Fruit fly (Drosophila melanogaster) whole organism, embryonic: ENCODE data around the gene Prosalpha6.
A peak's percentile ranks its signal among the peaks of the same experiment; 100 is the strongest.

Source experiments
- BEAF-32 ChIP-seq: fragments of 200-800 bp; sonication (Bioruptor generic); optimal IDR thresholded peaks from 3 replicates; lab custom pipeline; 2017; ENCODE audit warnings: missing biosample characterization, missing genetic modification characterization, mild to moderate bottlenecking, moderate library complexity, missing genetic modification reagents
- CG10267 ChIP-seq: fragments of 200-800 bp; sonication (Bioruptor generic); optimal IDR thresholded peaks from 2 replicates; lab custom pipeline; 2018; ENCODE audit warnings: missing biosample characterization, mild to moderate bottlenecking, missing genetic modification characterization, moderate library complexity
- CG11560 ChIP-seq: fragments of 200-800 bp; sonication (Bioruptor generic); IDR thresholded peaks from 3 replicates; pipeline ENCODE4 v1.3.6; 2022; ENCODE audit warnings: missing biosample characterization, missing genetic modification characterization
- CG14441 ChIP-seq: fragments of 200-800 bp; sonication (Bioruptor generic); IDR thresholded peaks from 2 replicates; pipeline ENCODE4 v1.3.6; 2022; ENCODE audit warnings: missing biosample characterization, missing genetic modification characterization
- CG14710 ChIP-seq: fragments of 200-800 bp; sonication (Bioruptor generic); optimal IDR thresholded peaks from 3 replicates; lab custom pipeline; 2019; ENCODE audit warnings: missing biosample characterization, mild to moderate bottlenecking, missing genetic modification characterization, moderate library complexity
- CG15514 ChIP-seq: fragments of 200-800 bp; sonication (Bioruptor generic); optimal IDR thresholded peaks from 3 replicates; lab custom pipeline; 2017; ENCODE audit warnings: missing biosample characterization, missing genetic modification characterization, mild to moderate bottlenecking, moderate library complexity, missing genetic modification reagents
- CG16813 ChIP-seq: fragments of 200-800 bp; sonication (Bioruptor generic); IDR thresholded peaks from 3 replicates; pipeline ENCODE4 v1.3.6; 2022; ENCODE audit warnings: missing biosample characterization, missing genetic modification characterization; ENCODE audit not compliant: partially characterized antibody
- CG17359 ChIP-seq: fragments of 200-800 bp; sonication (Bioruptor generic); optimal IDR thresholded peaks from 3 replicates; lab custom pipeline; 2018; ENCODE audit warnings: missing biosample characterization, mild to moderate bottlenecking, missing genetic modification characterization, moderate library complexity
- CG18262 ChIP-seq: fragments of 200-800 bp; optimal IDR thresholded peaks from 3 replicates; lab custom pipeline; 2019; ENCODE audit warnings: missing biosample characterization, mild to moderate bottlenecking, missing genetic modification characterization, moderate library complexity
- CG2129 ChIP-seq: fragments of 200-800 bp; sonication (Bioruptor generic); IDR thresholded peaks from 2 replicates; pipeline ENCODE4 v1.3.6; 2022; ENCODE audit warnings: missing biosample characterization, missing genetic modification characterization; ENCODE audit not compliant: partially characterized antibody
- CG34422 ChIP-seq: fragments of 200-800 bp; sonication (Bioruptor generic); IDR thresholded peaks from 3 replicates; pipeline ENCODE4 v1.3.6; 2022; ENCODE audit warnings: missing biosample characterization, missing genetic modification characterization
- CG4617 ChIP-seq: fragments of 200-800 bp; sonication (Bioruptor generic); optimal IDR thresholded peaks from 3 replicates; lab custom pipeline; 2016; ENCODE audit warnings: missing biosample characterization, missing genetic modification characterization, borderline replicate concordance
- CG7271 ChIP-seq: fragments of 200-800 bp; sonication (Bioruptor generic); optimal IDR thresholded peaks from 2 replicates; lab custom pipeline; 2018; ENCODE audit warnings: missing biosample characterization, mild to moderate bottlenecking, missing genetic modification characterization, moderate library complexity
- CG9215 ChIP-seq: fragments of 200-800 bp; sonication (Bioruptor generic); IDR thresholded peaks from 2 replicates; pipeline ENCODE4 v1.3.6; 2022; ENCODE audit warnings: missing biosample characterization, missing genetic modification characterization
- CG9727 ChIP-seq: fragments of 200-800 bp; sonication (Bioruptor generic); optimal IDR thresholded peaks from 3 replicates; lab custom pipeline; 2017; ENCODE audit warnings: missing biosample characterization, mild to moderate bottlenecking, missing genetic modification characterization
- CG9797 ChIP-seq: fragments of 200-800 bp; sonication (Bioruptor generic); optimal IDR thresholded peaks from 3 replicates; lab custom pipeline; 2018; ENCODE audit warnings: missing biosample characterization, mild to moderate bottlenecking, missing genetic modification characterization
- Camta ChIP-seq: fragments of 200-800 bp; sonication (Bioruptor generic); optimal IDR thresholded peaks from 2 replicates; lab custom pipeline; 2016; ENCODE audit warnings: missing biosample characterization, missing genetic modification characterization
- CkIIα-i1 ChIP-seq: fragments of 200-800 bp; sonication (Bioruptor generic); IDR thresholded peaks from 2 replicates; pipeline ENCODE4 v1.3.6; 2022; ENCODE audit warnings: missing biosample characterization, missing genetic modification characterization
- Dp ChIP-seq: fragments of 200-800 bp; sonication (Bioruptor generic); optimal IDR thresholded peaks from 2 replicates; lab custom pipeline; 2018; ENCODE audit warnings: missing biosample characterization, mild to moderate bottlenecking, missing genetic modification characterization, moderate library complexity
- E2f2 ChIP-seq: fragments of 200-800 bp; sonication (Bioruptor generic); IDR thresholded peaks from 2 replicates; pipeline ENCODE4 v1.3.6; 2022; ENCODE audit warnings: missing biosample characterization, missing genetic modification characterization
- Ets97D ChIP-seq: fragments of 200-800 bp; sonication (Bioruptor generic); optimal IDR thresholded peaks from 3 replicates; lab custom pipeline; 2016; ENCODE audit warnings: missing biosample characterization, missing genetic modification characterization
- MESR4 ChIP-seq: fragments of 200-800 bp; sonication (Bioruptor generic); optimal IDR thresholded peaks from 2 replicates; lab custom pipeline; 2018; ENCODE audit warnings: missing biosample characterization, mild to moderate bottlenecking, missing genetic modification characterization, moderate library complexity
- Med ChIP-seq: fragments of 200-800 bp; sonication (Bioruptor generic); peaks from one replicate; lab custom pipeline; 2016; ENCODE audit warnings: missing biosample characterization, missing genetic modification characterization, mild to moderate bottlenecking, inconsistent platforms, moderate library complexity
- Myb ChIP-seq: fragments of 200-800 bp; sonication (Bioruptor generic); optimal IDR thresholded peaks from 2 replicates; lab custom pipeline; 2016; ENCODE audit warnings: missing biosample characterization, missing genetic modification characterization
- Rfx ChIP-seq: fragments of 200-800 bp; sonication (Bioruptor generic); IDR thresholded peaks from 2 replicates; pipeline ENCODE4 v1.3.6; 2022; ENCODE audit warnings: missing biosample characterization, missing genetic modification characterization
- YL-1 ChIP-seq: fragments of 200-800 bp; sonication (Bioruptor generic); optimal IDR thresholded peaks from 3 replicates; lab custom pipeline; 2017; ENCODE audit warnings: missing biosample characterization, mild to moderate bottlenecking, missing genetic modification characterization
- abd-A ChIP-seq: fragments of 200-800 bp; sonication (Bioruptor generic); optimal IDR thresholded peaks from 3 replicates; lab custom pipeline; 2019; ENCODE audit warnings: missing biosample characterization, mild to moderate bottlenecking, missing genetic modification characterization, moderate library complexity
- bbx ChIP-seq: fragments of 200-800 bp; sonication (Bioruptor generic); IDR thresholded peaks from 2 replicates; pipeline ENCODE4 v1.3.6; 2022; ENCODE audit warnings: missing biosample characterization, missing genetic modification characterization; ENCODE audit not compliant: partially characterized antibody
- cg ChIP-seq: fragments of 200-800 bp; sonication (Bioruptor generic); optimal IDR thresholded peaks from 3 replicates; lab custom pipeline; 2019; ENCODE audit warnings: missing biosample characterization, mild to moderate bottlenecking, missing genetic modification characterization, moderate library complexity
- crp ChIP-seq, 2 experiments: fragments of 200-800 bp; sonication (Bioruptor generic); optimal IDR thresholded peaks; 2 replicates in 1 of 2; 3 replicates in 1 of 2; lab custom pipeline; 2017; ENCODE audit warnings: missing biosample characterization in 2 of 2, missing genetic modification characterization in 2 of 2, mild to moderate bottlenecking in 1 of 2, moderate library complexity in 1 of 2
- dati ChIP-seq: fragments of 200-800 bp; sonication (Bioruptor generic); IDR thresholded peaks from 2 replicates; pipeline ENCODE4 v1.3.6; 2022; ENCODE audit warnings: missing biosample characterization, missing genetic modification characterization
- ems ChIP-seq: fragments of 200-800 bp; sonication (Bioruptor generic); optimal IDR thresholded peaks from 3 replicates; lab custom pipeline; 2016; ENCODE audit warnings: missing biosample characterization, missing genetic modification characterization
- fd64A ChIP-seq: fragments of 200-800 bp; sonication (Bioruptor generic); optimal IDR thresholded peaks from 3 replicates; lab custom pipeline; 2018; ENCODE audit warnings: missing biosample characterization, mild to moderate bottlenecking, missing genetic modification characterization
- gem ChIP-seq: fragments of 200-800 bp; sonication (Bioruptor generic); optimal IDR thresholded peaks from 2 replicates; lab custom pipeline; 2019; ENCODE audit warnings: missing biosample characterization, mild to moderate bottlenecking, missing genetic modification characterization, moderate library complexity
- gfzf ChIP-seq: fragments of 200-800 bp; sonication (Bioruptor generic); optimal IDR thresholded peaks from 2 replicates; lab custom pipeline; 2016; ENCODE audit warnings: missing biosample characterization, mild to moderate bottlenecking, missing genetic modification characterization, moderate library complexity
- her ChIP-seq: fragments of 200-800 bp; sonication (Bioruptor generic); optimal IDR thresholded peaks from 2 replicates; lab custom pipeline; 2016; ENCODE audit warnings: missing biosample characterization, missing genetic modification characterization
- klu ChIP-seq: fragments of 200-800 bp; sonication (Bioruptor generic); IDR thresholded peaks from 2 replicates; pipeline ENCODE4 v1.3.6; 2022; ENCODE audit warnings: missing biosample characterization, missing genetic modification characterization
- kni ChIP-seq: fragments of 200-800 bp; sonication (Bioruptor generic); optimal IDR thresholded peaks from 3 replicates; lab custom pipeline; 2017; ENCODE audit warnings: mild to moderate bottlenecking, missing biosample characterization, missing genetic modification reagents, missing genetic modification characterization
- mld ChIP-seq: fragments of 200-800 bp; sonication (Bioruptor generic); IDR thresholded peaks from 3 replicates; pipeline ENCODE4 v1.3.6; 2022; ENCODE audit warnings: missing biosample characterization, missing genetic modification characterization; ENCODE audit not compliant: partially characterized antibody
- nau ChIP-seq: fragments of 200-800 bp; sonication (Bioruptor generic); optimal IDR thresholded peaks from 3 replicates; lab custom pipeline; 2017; ENCODE audit warnings: missing biosample characterization, mild to moderate bottlenecking, missing genetic modification characterization, missing genetic modification reagents
- pzg ChIP-seq: fragments of 200-800 bp; sonication (Bioruptor generic); optimal IDR thresholded peaks from 3 replicates; lab custom pipeline; 2018; ENCODE audit warnings: missing biosample characterization, mild to moderate bottlenecking, missing genetic modification characterization, moderate library complexity
- row ChIP-seq: fragments of 200-800 bp; sonication (Bioruptor generic); IDR thresholded peaks from 3 replicates; pipeline ENCODE4 v1.3.6; 2022; ENCODE audit warnings: missing biosample characterization, missing genetic modification characterization
- run ChIP-seq: fragments of 200-800 bp; sonication (Bioruptor generic); optimal IDR thresholded peaks from 3 replicates; lab custom pipeline; 2018; ENCODE audit warnings: missing biosample characterization, mild to moderate bottlenecking, missing genetic modification characterization
- sim ChIP-seq: fragments of 200-800 bp; sonication (Bioruptor generic); IDR thresholded peaks from 2 replicates; pipeline ENCODE4 v1.3.6; 2022; ENCODE audit warnings: missing biosample characterization, missing genetic modification characterization
- vfl ChIP-seq: fragments of 200-800 bp; sonication (Bioruptor generic); optimal IDR thresholded peaks from 2 replicates; lab custom pipeline; 2016; ENCODE audit warnings: missing biosample characterization, missing genetic modification characterization
- wek ChIP-seq: fragments of 200-800 bp; sonication (Bioruptor generic); optimal IDR thresholded peaks from 3 replicates; lab custom pipeline; 2018; ENCODE audit warnings: missing biosample characterization, mild to moderate bottlenecking, missing genetic modification characterization, moderate library complexity
- yki ChIP-seq: fragments of >200 bp; optimal IDR thresholded peaks from 3 replicates; lab custom pipeline; 2018

Prosalpha6 gene

dm6 chr2L:10203933-10204509, 17.1 kb upstream of the Prosalpha6 start, which contains the start of gene CG34159 (continued):
- peak; percentile 90 for TF ChIP-seq CG4617
- TF ChIP-seq CG10267 (tag; lab: Kevin White, UChicago), result peak; percentile 12
- TF ChIP-seq CkIIα-i1 (GFP tag; lab: Robert Waterston, UW), result no peak
- peak; percentile 81 for TF ChIP-seq cg
- no peak for TF ChIP-seq vfl (GFP tag; lab: Kevin White, UChicago)
- TF ChIP-seq MESR4 (GFP tag; lab: Kevin White, UChicago), result peak; percentile 90
- peak; percentile 56 for TF ChIP-seq Myb
- TF ChIP-seq Rfx (GFP tag; lab: Robert Waterston, UW), result no peak
- no peak for TF ChIP-seq CG9727
- peak; percentile 95 for TF ChIP-seq wek (GFP tag; lab: Kevin White, UChicago)
- TF ChIP-seq CG17359 (tag; lab: Kevin White, UChicago), result no peak
- peak; percentile 7 for TF ChIP-seq Ets97D (GFP tag; lab: Kevin White, UChicago)

dm6 chr2L:10205940-10206339, 15.2 kb upstream of the Prosalpha6 start:
- no peak for TF ChIP-seq CG14710 (tag; lab: Kevin White, UChicago)
- TF ChIP-seq sim (GFP tag; lab: Robert Waterston, UW), result no peak
- TF ChIP-seq CG14441 (GFP tag; lab: Robert Waterston, UW), result no peak
- TF ChIP-seq CG11560 (tag; lab: Robert Waterston, UW), result no peak
- no peak for TF ChIP-seq CG9215 (GFP tag; lab: Robert Waterston, UW)
- TF ChIP-seq Med, result peak; percentile 53
- no peak for TF ChIP-seq CG7271 (tag; lab: Kevin White, UChicago)
- 0 out of 3 replicates have a peak, but pooled peaks have one; percentile 24 for TF ChIP-seq CG34422 (GFP tag; lab: Robert Waterston, UW)
- no peak for TF ChIP-seq dati (GFP tag; lab: Robert Waterston, UW)
- no peak for TF ChIP-seq CG2129
- TF ChIP-seq nau (GFP tag; lab: Kevin White, UChicago), result no peak
- TF ChIP-seq kni (GFP tag; lab: Kevin White, UChicago), result no peak
- TF ChIP-seq row (GFP tag; lab: Robert Waterston, UW), result no peak
- no peak for TF ChIP-seq run
- no peak for TF ChIP-seq her (GFP tag; lab: Kevin White, UChicago)
- TF ChIP-seq abd-A (tag; lab: Kevin White, UChicago), result no peak

- 0 out of 3 replicates have a peak, but pooled peaks have one; percentile 22 for TF ChIP-seq CG16813 (GFP tag; lab: Robert Waterston, UW)
- TF ChIP-seq YL-1 (GFP tag; lab: Kevin White, UChicago), result peak; percentile 12
- no peak for TF ChIP-seq CG18262
- peak; percentile 32; the same call in 1 of the 2 replicates for TF ChIP-seq E2f2 (GFP tag; lab: Robert Waterston, UW)
- no peak for TF ChIP-seq Camta (GFP tag; lab: Kevin White, UChicago)
- no peak for TF ChIP-seq CG15514 (GFP tag; lab: Kevin White, UChicago)
- TF ChIP-seq MESR4 (GFP tag; lab: Kevin White, UChicago), result peak; percentile 67
- peak; percentile 66 for TF ChIP-seq CG9797
- TF ChIP-seq mld (GFP tag; lab: Robert Waterston, UW), result no peak
- TF ChIP-seq bbx, result peak; percentile 24; the same call in 1 of the 2 replicates
- TF ChIP-seq BEAF-32 (GFP tag; lab: Kevin White, UChicago), result peak; percentile 3
- TF ChIP-seq crp (GFP tag; optimal IDR thresholded peaks at IDR 0.05; lab: Kevin White, UChicago), result peak in 1 of 2 experiments; percentile 31
- 0 out of 3 replicates have a peak, but pooled peaks have one; percentile 12 for TF ChIP-seq CG34422 (GFP tag; lab: Robert Waterston, UW)
- peak; percentile 68 for TF ChIP-seq gfzf (GFP tag; lab: Kevin White, UChicago)
- TF ChIP-seq fd64A, result no peak
- TF ChIP-seq ems (GFP tag; lab: Kevin White, UChicago), result no peak
- peak; percentile 43 for TF ChIP-seq pzg (GFP tag; lab: Kevin White, UChicago)
- peak; percentile 36 for TF ChIP-seq Dp
- no peak for TF ChIP-seq gem (tag; lab: Kevin White, UChicago)
- TF ChIP-seq yki (lab: Kevin White, UChicago), result no peak
- TF ChIP-seq klu (GFP tag; lab: Robert Waterston, UW), result no peak
These were observed 14.5 kb upstream of the Prosalpha6 start, which contains the start of gene Snx17 for dm6 chr2L:10206633-10207162. TSS of gene Snx17 (minus strand) at chr2L:10206961.
